Worm (Caenorhabditis elegans): ENCODE results near the gene vab-2.

Gene vab-2

ce11 chrIV:3736244-3736643 lies 30.4 kb downstream of the vab-2 start:
- TF ChIP-seq lin-14 (GFP tag; optimal IDR thresholded peaks at IDR 0.05) (no peak), lin-35 (GFP tag; optimal IDR thresholded peaks at IDR 0.05) (no peak), xbp-1 (tag; optimal IDR thresholded peaks at IDR 0.05) (no peak), fkh-10 (GFP tag; optimal IDR thresholded peaks at IDR 0.05) (no peak), C16A3.4 (tag; optimal IDR thresholded peaks at IDR 0.05) (no peak), rnt-1 (tag; optimal IDR thresholded peaks at IDR 0.05) (no peak), hlh-17 (GFP tag; optimal IDR thresholded peaks at IDR 0.05; ENCODE audit: borderline replicate concordance) (no peak), jun-1 (tag; optimal IDR thresholded peaks at IDR 0.05) (no peak), ceh-63 (GFP tag; optimal IDR thresholded peaks at IDR 0.05) (no peak), egl-13 (tag; optimal IDR thresholded peaks at IDR 0.05) (no peak), ces-1 (GFP tag; optimal IDR thresholded peaks at IDR 0.05) (no peak), unc-130 (tag; optimal IDR thresholded peaks at IDR 0.05) (no peak)

ce11 chrIV:3733287-3733686 lies 33.3 kb downstream of the vab-2 start:
- TF ChIP-seq nhr-85 (tag) (no peak), unc-130 (tag; optimal IDR thresholded peaks at IDR 0.05) (no peak), grh-1 (GFP tag; IDR thresholded peaks at IDR 0.05) (no peak), pqm-1 (tag; optimal IDR thresholded peaks at IDR 0.05) (no peak), nhr-76 (tag; optimal IDR thresholded peaks at IDR 0.05) (no peak), lin-39 (tag; optimal IDR thresholded peaks at IDR 0.05) (no peak), elt-3 (tag; optimal IDR thresholded peaks at IDR 0.05) (no peak), efl-1 (optimal IDR thresholded peaks at IDR 0.05) (no peak), efl-1 (GFP tag; optimal IDR thresholded peaks at IDR 0.05 in 1 of 2) (no peak), C16A3.4 (tag; optimal IDR thresholded peaks at IDR 0.05) (no peak)

ce11 chrIV:3731430-3731829 lies 35.2 kb downstream of the vab-2 start:
- TF ChIP-seq unc-130 (tag; optimal IDR thresholded peaks at IDR 0.05): no peak
- TF ChIP-seq blmp-1 (tag; optimal IDR thresholded peaks at IDR 0.05): no peak
- TF ChIP-seq hlh-4 (tag; optimal IDR thresholded peaks at IDR 0.05): no peak
- no peak for TF ChIP-seq lin-14 (GFP tag; optimal IDR thresholded peaks at IDR 0.05)
- TF ChIP-seq mab-9 (GFP tag; IDR thresholded peaks at IDR 0.05): no peak
- no peak for TF ChIP-seq C04F5.9 (tag; optimal IDR thresholded peaks at IDR 0.05)
- no peak for TF ChIP-seq sup-37 (GFP tag; optimal IDR thresholded peaks at IDR 0.05)
- TF ChIP-seq egl-27 (tag; optimal IDR thresholded peaks at IDR 0.05): no peak
- TF ChIP-seq nhr-90 (tag; optimal IDR thresholded peaks at IDR 0.05; ENCODE audit: poor library complexity): no peak
- no peak for TF ChIP-seq tbx-2 (tag; optimal IDR thresholded peaks at IDR 0.05)
- TF ChIP-seq ceh-8 (GFP tag; optimal IDR thresholded peaks at IDR 0.05): no peak

DNA sequence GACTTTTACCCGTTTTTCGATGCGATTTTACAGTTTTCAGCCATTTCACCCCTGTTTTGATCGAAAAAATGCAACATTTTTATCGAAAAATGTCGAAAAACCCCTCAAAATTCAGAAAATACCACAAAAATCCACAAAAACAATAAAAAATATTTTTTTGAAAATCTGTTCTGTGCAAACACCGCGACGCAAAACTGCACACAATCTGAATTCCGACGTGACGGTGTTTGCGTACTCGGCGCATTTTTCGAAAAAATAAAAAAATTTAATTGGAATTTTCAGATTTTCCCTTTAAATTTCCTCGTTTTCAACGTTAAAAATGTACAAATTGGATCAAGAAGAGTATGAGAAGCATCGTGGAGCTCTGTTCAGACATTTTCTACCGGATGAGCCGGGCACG lies 40.8 kb downstream of the vab-2 start, which contains the start of gene smgl-2:
smgl-2 (plus strand) TSS at position 320 of the 400 bp plus-strand sequence.
- TF ChIP-seq nhr-84 (tag; optimal IDR thresholded peaks at IDR 0.05) (no peak), grh-1 (GFP tag; IDR thresholded peaks at IDR 0.05) (peak; percentile 64), ztf-4 (tag; optimal IDR thresholded peaks at IDR 0.05) (no peak), sptf-1 (tag; optimal IDR thresholded peaks at IDR 0.05) (no peak), hlh-4 (tag; optimal IDR thresholded peaks at IDR 0.05) (no peak), nhr-71 (tag; optimal IDR thresholded peaks at IDR 0.05) (peak; percentile 86), lin-15B (tag; optimal IDR thresholded peaks at IDR 0.05) (peak; percentile 80), ceh-82 (tag; optimal IDR thresholded peaks at IDR 0.05) (peak; percentile 51 to 82 (median 77)), sup-37 (GFP tag; optimal IDR thresholded peaks at IDR 0.05) (no peak), mab-9 (GFP tag; IDR thresholded peaks at IDR 0.05) (no peak), unc-98 (GFP tag; IDR thresholded peaks at IDR 0.05) (no peak), unc-86 (tag; optimal IDR thresholded peaks at IDR 0.05) (peak; percentile 77), ceh-8 (GFP tag; optimal IDR thresholded peaks at IDR 0.05) (peak; percentile 53), egl-27 (tag; optimal IDR thresholded peaks at IDR 0.05) (no peak), nhr-237 (tag; optimal IDR thresholded peaks at IDR 0.05) (no peak), pqm-1 (tag; optimal IDR thresholded peaks at IDR 0.05) (no peak), efl-3 (GFP tag; optimal IDR thresholded peaks at IDR 0.05) (no peak), pag-3 (tag; optimal IDR thresholded peaks at IDR 0.05; ENCODE audit: borderline replicate concordance, insufficient read depth) (peak; percentile 39), irx-1 (tag; optimal IDR thresholded peaks at IDR 0.05) (peak; percentile 75), mdl-1 (tag; optimal IDR thresholded peaks at IDR 0.05) (peak in 1 of 2 experiments; percentile 64), fkh-10 (GFP tag; optimal IDR thresholded peaks at IDR 0.05) (peak; percentile 9), zag-1 (tag; optimal IDR thresholded peaks at IDR 0.05) (no peak), dsc-1 (tag; optimal IDR thresholded peaks at IDR 0.05) (peak; percentile 82), snpc-4 (tag; optimal IDR thresholded peaks at IDR 0.05) (peak; percentile 63), ceh-63 (GFP tag; optimal IDR thresholded peaks at IDR 0.05) (no peak), blmp-1 (tag; optimal IDR thresholded peaks at IDR 0.05) (peak; percentile 62), Y116A8C.19 (tag; optimal IDR thresholded peaks at IDR 0.05; ENCODE audit: borderline replicate concordance) (no peak), dpl-1 (GFP tag; optimal IDR thresholded peaks at IDR 0.05) (peak; percentile 82 to 89 (median 86))

Data from whole organism, L1 larva.